Worm (Caenorhabditis elegans) whole organism, L2 larva: ENCODE results near the gene bca-2.
"Not testable (repeated sequence)": the region's sequence is repeated elsewhere in the genome, so short reads cannot be mapped to it uniquely, and the experiment has no call there.

ENCODE experiments used
- C34F6.9 ChIP-seq: fragments of 150-350 bp; optimal IDR thresholded peaks from 2 replicates; lab custom pipeline; 2014; ENCODE audit warnings: missing biosample characterization, missing genetic modification characterization
- R02D3.7 ChIP-seq: fragments of 150-350 bp; optimal IDR thresholded peaks from 2 replicates; lab custom pipeline; 2014; ENCODE audit warnings: missing biosample characterization, missing genetic modification characterization
- Y55F3AM.14 ChIP-seq: fragments of 200-800 bp; sonication (Bioruptor generic); optimal IDR thresholded peaks from 2 replicates; lab custom pipeline; 2018; ENCODE audit warnings: mild to moderate bottlenecking, missing genetic modification characterization, missing compliant biosample characterization
- alr-1 ChIP-seq: fragments of 150-350 bp; optimal IDR thresholded peaks from 2 replicates; lab custom pipeline; 2014; ENCODE audit warnings: missing biosample characterization, missing genetic modification characterization
- aly-2 ChIP-seq: fragments of 150-350 bp; optimal IDR thresholded peaks from 2 replicates; lab custom pipeline; 2014; ENCODE audit warnings: missing biosample characterization, missing genetic modification characterization
- ama-1 ChIP-seq: fragments of 150-350 bp; optimal IDR thresholded peaks from 2 replicates; lab custom pipeline; 2018; ENCODE audit warnings: inconsistent platforms
- blmp-1 ChIP-seq: sonication (generic microtip); optimal IDR thresholded peaks from 2 replicates; lab custom pipeline; 2017; ENCODE audit warnings: missing genetic modification characterization, mild to moderate bottlenecking, missing compliant biosample characterization, antibody characterized with exemption, moderate library complexity; ENCODE audit not compliant: insufficient read depth
- crh-2 ChIP-seq: sonication (generic microtip); optimal IDR thresholded peaks from 2 replicates; lab custom pipeline; 2017; ENCODE audit warnings: missing biosample characterization, missing genetic modification characterization
- egl-27 ChIP-seq: sonication (generic microtip); optimal IDR thresholded peaks from 3 replicates; lab custom pipeline; 2017; ENCODE audit warnings: missing biosample characterization, missing genetic modification reagents, missing genetic modification characterization
- elt-1 ChIP-seq: fragments of 150-350 bp; optimal IDR thresholded peaks from 2 replicates; lab custom pipeline; 2014; ENCODE audit warnings: missing biosample characterization, missing genetic modification characterization
- elt-3 ChIP-seq: sonication (generic microtip); optimal IDR thresholded peaks from 2 replicates; lab custom pipeline; 2017; ENCODE audit warnings: missing biosample characterization, missing genetic modification characterization
- fos-1 ChIP-seq: fragments of 150-350 bp; optimal IDR thresholded peaks from 2 replicates; lab custom pipeline; 2014; ENCODE audit warnings: missing biosample characterization, missing genetic modification characterization
- gmeb-1 ChIP-seq: fragments of 150-350 bp; optimal IDR thresholded peaks from 2 replicates; lab custom pipeline; 2014; ENCODE audit warnings: missing biosample characterization, missing genetic modification characterization
- lin-11 ChIP-seq: fragments of 150-350 bp; sonication (generic microtip); optimal IDR thresholded peaks from 2 replicates; lab custom pipeline; 2014; ENCODE audit warnings: missing biosample characterization, missing genetic modification characterization, inconsistent platforms, mixed read lengths
- lin-13 ChIP-seq: fragments of 150-350 bp; optimal IDR thresholded peaks from 2 replicates; lab custom pipeline; 2014; ENCODE audit warnings: missing biosample characterization, missing genetic modification reagents, missing genetic modification characterization
- lin-39 ChIP-seq: fragments of 150-350 bp; optimal IDR thresholded peaks from 2 replicates; lab custom pipeline; 2014; ENCODE audit warnings: missing biosample characterization, missing genetic modification reagents, missing genetic modification characterization
- lsy-2 ChIP-seq, 2 experiments: fragments of 150-350 bp in 1 of 2; sonication (generic microtip) in 1 of 2; optimal IDR thresholded peaks; 2 replicates each; lab custom pipeline; 2014 to 2017; ENCODE audit warnings: missing biosample characterization in 2 of 2, missing genetic modification characterization in 2 of 2
- mab-5 ChIP-seq: fragments of 150-350 bp; optimal IDR thresholded peaks from 2 replicates; lab custom pipeline; 2014; ENCODE audit warnings: missing biosample characterization, missing genetic modification characterization
- mbf-1 ChIP-seq: sonication (generic microtip); optimal IDR thresholded peaks from 2 replicates; lab custom pipeline; 2017; ENCODE audit warnings: missing biosample characterization, missing genetic modification characterization
- nhr-10 ChIP-seq: sonication (generic microtip); optimal IDR thresholded peaks from 2 replicates; lab custom pipeline; 2017; ENCODE audit warnings: missing biosample characterization, missing genetic modification characterization
- nhr-12 ChIP-seq: fragments of 150-350 bp; optimal IDR thresholded peaks from 2 replicates; lab custom pipeline; 2014; ENCODE audit warnings: missing biosample characterization, missing genetic modification characterization
- nhr-129 ChIP-seq: fragments of 150-350 bp; optimal IDR thresholded peaks from 2 replicates; lab custom pipeline; 2014; ENCODE audit warnings: missing biosample characterization, missing genetic modification characterization
- nhr-21 ChIP-seq: fragments of 150-350 bp; optimal IDR thresholded peaks from 2 replicates; lab custom pipeline; 2014; ENCODE audit warnings: missing biosample characterization, missing genetic modification characterization
- nhr-25 ChIP-seq: fragments of 150-350 bp; sonication (generic microtip); optimal IDR thresholded peaks from 3 replicates; lab custom pipeline; 2014; ENCODE audit warnings: missing biosample characterization, missing genetic modification characterization
- nhr-6 ChIP-seq: fragments of 150-350 bp; optimal IDR thresholded peaks from 2 replicates; lab custom pipeline; 2014; ENCODE audit warnings: missing biosample characterization, missing genetic modification characterization
- peb-1 ChIP-seq: fragments of 150-350 bp; optimal IDR thresholded peaks from 2 replicates; lab custom pipeline; 2014; ENCODE audit warnings: missing biosample characterization, missing genetic modification characterization
- sem-4 ChIP-seq: fragments of 150-350 bp; optimal IDR thresholded peaks from 2 replicates; lab custom pipeline; 2014; ENCODE audit warnings: missing biosample characterization, missing genetic modification reagents, missing genetic modification characterization
- skn-1 ChIP-seq: sonication (generic microtip); optimal IDR thresholded peaks from 2 replicates; lab custom pipeline; 2017; ENCODE audit warnings: missing biosample characterization, missing genetic modification characterization
- unc-39 ChIP-seq: fragments of 150-350 bp; optimal IDR thresholded peaks from 2 replicates; lab custom pipeline; 2014; ENCODE audit warnings: missing biosample characterization, missing genetic modification characterization
- unc-55 ChIP-seq: fragments of 150-350 bp; sonication (generic microtip); optimal IDR thresholded peaks from 3 replicates; lab custom pipeline; 2014; ENCODE audit warnings: missing biosample characterization, missing genetic modification reagents, missing genetic modification characterization
- unc-62 ChIP-seq: fragments of 150-350 bp; optimal IDR thresholded peaks from 2 replicates; lab custom pipeline; 2014; ENCODE audit warnings: missing biosample characterization, missing genetic modification reagents, missing genetic modification characterization
- ztf-1 ChIP-seq: fragments of 200-800 bp; sonication (Bioruptor generic); conservative IDR thresholded peaks from 2 replicates; pipeline ENCODE4 v1.3.6; 2022; ENCODE audit warnings: missing genetic modification characterization, missing compliant biosample characterization
- ztf-11 ChIP-seq: sonication (generic microtip); optimal IDR thresholded peaks from 2 replicates; lab custom pipeline; 2017; ENCODE audit warnings: missing biosample characterization, missing genetic modification characterization
- ztf-4 ChIP-seq: fragments of 150-350 bp; optimal IDR thresholded peaks from 2 replicates; lab custom pipeline; 2014; ENCODE audit warnings: missing biosample characterization, missing genetic modification characterization

Gene bca-2

ce11 chrIV:17063700-17064099, 36.3 kb downstream of the bca-2 start, which contains the start of gene Y116A8C.467:
TSS of gene Y116A8C.467 (minus strand) at chrIV:17063800.
- not testable (repeated sequence) for TF ChIP-seq mab-5; mbf-1 (tag; lab: Kevin White, UChicago); ama-1 (lab: Kevin White, UChicago)
- TF ChIP-seq, all 48 proteins: peak for 0; not testable (repeated sequence) for 48

ce11 chrIV:17058036-17058435, 42.0 kb downstream of the bca-2 start, which contains the start of gene Y116A8C.44:
TSS of gene Y116A8C.44 (minus strand) at chrIV:17058136.
- TF ChIP-seq ztf-1, result no peak
- no peak for TF ChIP-seq mab-5
- no peak for TF ChIP-seq elt-1 (tag; lab: Kevin White, UChicago)
- TF ChIP-seq blmp-1, result no peak
- no peak for TF ChIP-seq crh-2 (tag; lab: Kevin White, UChicago)
- no peak for TF ChIP-seq mbf-1 (tag; lab: Kevin White, UChicago)
- no peak for TF ChIP-seq skn-1 (tag; lab: Kevin White, UChicago)
- TF ChIP-seq alr-1 (tag; lab: Kevin White, UChicago), result no peak
- no peak for TF ChIP-seq nhr-10
- TF ChIP-seq sem-4 (tag; lab: Kevin White, UChicago), result no peak
- TF ChIP-seq unc-62, result no peak
- TF ChIP-seq unc-39 (tag; lab: Kevin White, UChicago), result no peak
- TF ChIP-seq R02D3.7 (tag; lab: Kevin White, UChicago), result no peak
- TF ChIP-seq lin-13 (GFP tag; lab: Kevin White, UChicago), result no peak
- TF ChIP-seq lin-39, result no peak
- TF ChIP-seq lsy-2 (tag; optimal IDR thresholded peaks at IDR 0.05; lab: Kevin White, UChicago), result no peak
- TF ChIP-seq peb-1, result no peak
- TF ChIP-seq, all 48 proteins: peak for 0

DNA sequence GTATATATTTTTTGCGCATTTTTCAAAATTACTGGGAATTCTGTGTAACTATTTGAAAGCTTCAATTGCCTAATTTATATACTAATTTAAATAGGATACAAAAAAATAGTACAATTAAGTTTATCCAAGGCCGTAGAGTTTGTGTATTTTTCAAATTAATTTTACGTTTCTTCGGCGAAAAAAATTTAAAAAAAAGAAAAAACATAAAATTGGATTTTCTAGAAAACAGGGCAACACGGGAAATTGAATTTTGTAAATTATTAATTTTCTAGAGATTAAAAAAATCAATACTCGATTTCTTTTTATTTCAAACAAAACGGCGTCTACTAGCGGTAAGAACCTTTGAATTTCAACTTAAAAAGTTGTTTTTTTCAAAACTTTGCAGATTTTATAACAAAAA, 46.8 kb downstream of the bca-2 start, which contains the start of gene Y116A8C.23:
Gene Y116A8C.23, plus strand, starts transcription at position 301 of the 400 bp plus-strand sequence.
- no peak for TF ChIP-seq aly-2 (tag; lab: Kevin White, UChicago)
- no peak for TF ChIP-seq elt-3 (tag; lab: Kevin White, UChicago)
- no peak for TF ChIP-seq ztf-11 (tag; lab: Kevin White, UChicago)
- no peak for TF ChIP-seq nhr-25 (tag; lab: Kevin White, UChicago)
- no peak for TF ChIP-seq unc-55 (GFP tag; lab: Kevin White, UChicago)
- TF ChIP-seq ama-1 (lab: Kevin White, UChicago), result no peak

ce11 chrIV:17048257-17048656, 51.8 kb downstream of the bca-2 start, which contains the start of gene athp-3:
TSS of gene athp-3 (minus strand) at chrIV:17048357.
- TF ChIP-seq crh-2 (tag; lab: Kevin White, UChicago) (no peak), lin-39 (no peak), fos-1 (tag; lab: Kevin White, UChicago) (no peak), ztf-4 (tag; lab: Kevin White, UChicago) (no peak), Y55F3AM.14 (GFP tag; lab: Kevin White, UChicago) (no peak), egl-27 (no peak), nhr-21 (tag; lab: Kevin White, UChicago) (no peak), peb-1 (no peak), skn-1 (tag; lab: Kevin White, UChicago) (no peak), lin-11 (tag; lab: Kevin White, UChicago) (no peak), ztf-1 (no peak), gmeb-1 (tag; lab: Kevin White, UChicago) (no peak), C34F6.9 (tag; lab: Kevin White, UChicago) (no peak), nhr-10 (no peak), nhr-12 (no peak), ztf-11 (tag; lab: Kevin White, UChicago) (no peak), nhr-129 (tag; lab: Kevin White, UChicago) (no peak), nhr-6 (tag; lab: Kevin White, UChicago) (no peak)
